Worm (Caenorhabditis elegans): ENCODE results near the gene M03A8.3.

The M03A8.3 gene

ce11 chrX:6813025-6813424, 13.2 kb downstream of the M03A8.3 start:
- TF ChIP-seq B0261.1 (tag; optimal IDR thresholded peaks at IDR 0.05) (no peak), hmg-20 (GFP tag; IDR thresholded peaks at IDR 0.05) (no peak), lag-1 (GFP tag; IDR thresholded peaks at IDR 0.05) (no peak), K12H6.12 (tag; optimal IDR thresholded peaks at IDR 0.05) (no peak), F55B11.4 (tag; optimal IDR thresholded peaks at IDR 0.05; ENCODE audit: borderline replicate concordance, insufficient read depth) (no peak), bed-2 (GFP tag; IDR thresholded peaks at IDR 0.05) (no peak), Y95B8A.8 (GFP tag; IDR thresholded peaks at IDR 0.05) (no peak), lsl-1 (GFP tag; optimal IDR thresholded peaks at IDR 0.05) (no peak), nfya-1 (tag; optimal IDR thresholded peaks at IDR 0.05; ENCODE audit: borderline replicate concordance, insufficient read depth) (no peak), let-526 (GFP tag; IDR thresholded peaks at IDR 0.05) (no peak), somi-1 (GFP tag; optimal IDR thresholded peaks at IDR 0.05) (no peak), F39B2.1 (GFP tag; IDR thresholded peaks at IDR 0.05) (no peak), C17E4.6 (GFP tag; IDR thresholded peaks at IDR 0.05) (no peak), mcd-1 (GFP tag; IDR thresholded peaks at IDR 0.05) (no peak)

ce11 chrX:6818036-6818488, 18.2 kb downstream of the M03A8.3 start, which contains the start of gene dhs-28:
Gene dhs-28, plus strand, starts transcription at chrX:6818438.
- TF ChIP-seq nhr-80 (tag; optimal IDR thresholded peaks at IDR 0.05) (peak; percentile 85), ztf-3 (GFP tag; optimal IDR thresholded peaks at IDR 0.05) (no peak), tbp1 (GFP tag; optimal IDR thresholded peaks at IDR 0.05) (peak; percentile 23), snpc-1.3 (tag; optimal IDR thresholded peaks at IDR 0.05; ENCODE audit: insufficient read depth) (no peak), ceh-100 (GFP tag; IDR thresholded peaks at IDR 0.05) (no peak), unc-62 (GFP tag; optimal IDR thresholded peaks at IDR 0.05) (peak; percentile 6), cebp-1 (GFP tag; IDR thresholded peaks at IDR 0.05) (no peak), cebp-1 (tag; optimal IDR thresholded peaks at IDR 0.05) (peak; percentile 27)

ce11 chrX:6819135-6819534, 19.3 kb downstream of the M03A8.3 start:
- TF ChIP-seq dpff-1 (tag; optimal IDR thresholded peaks at IDR 0.05), result no peak
- TF ChIP-seq B0261.1 (tag; optimal IDR thresholded peaks at IDR 0.05), result no peak
- TF ChIP-seq K12H6.12 (tag; optimal IDR thresholded peaks at IDR 0.05), result no peak
- TF ChIP-seq sea-2 (GFP tag; IDR thresholded peaks at IDR 0.05), result no peak
- no peak for TF ChIP-seq fkh-3 (tag; optimal IDR thresholded peaks at IDR 0.05)
- no peak for TF ChIP-seq lir-1 (GFP tag; conservative IDR thresholded peaks at IDR 0.05)
- TF ChIP-seq ztf-18 (tag; optimal IDR thresholded peaks at IDR 0.05), result no peak
- TF ChIP-seq egl-18 (GFP tag; IDR thresholded peaks at IDR 0.05), result no peak
- no peak for TF ChIP-seq C06A6.2 (GFP tag; conservative IDR thresholded peaks at IDR 0.05)
- no peak for TF ChIP-seq lin-26 (GFP tag; IDR thresholded peaks at IDR 0.05)
- no peak for TF ChIP-seq snpc-1.1 (tag; optimal IDR thresholded peaks at IDR 0.05; ENCODE audit: insufficient read depth)

ce11 chrX:6819633-6820032, 19.8 kb downstream of the M03A8.3 start:
- TF ChIP-seq nhr-80 (tag; optimal IDR thresholded peaks at IDR 0.05), result peak; percentile 52
- TF ChIP-seq nfya-2 (GFP tag; IDR thresholded peaks at IDR 0.05), result no peak
- TF ChIP-seq egrh-3 (GFP tag; IDR thresholded peaks at IDR 0.05), result no peak
- no peak for TF ChIP-seq ztf-28 (GFP tag; IDR thresholded peaks at IDR 0.05)
- no peak for TF ChIP-seq egl-18 (GFP tag; IDR thresholded peaks at IDR 0.05)
- TF ChIP-seq nhr-179 (tag; optimal IDR thresholded peaks at IDR 0.05), result no peak
- no peak for TF ChIP-seq F33H1.4 (GFP tag; IDR thresholded peaks at IDR 0.05)
- TF ChIP-seq F37B4.10 (GFP tag; IDR thresholded peaks at IDR 0.05), result no peak
